Fruit fly (Drosophila melanogaster) whole organism, embryonic: Measurements from ENCODE around the gene CG2747.

ENCODE experiments used
- Ada2b ChIP-seq: fragments of 200-800 bp; sonication (Bioruptor generic); IDR thresholded peaks from 2 replicates; pipeline ENCODE4 v1.3.6; 2022; ENCODE audit warnings: missing biosample characterization, missing genetic modification characterization
- CG10321 ChIP-seq: fragments of 200-800 bp; sonication (Bioruptor generic); IDR thresholded peaks from 2 replicates; pipeline ENCODE4 v1.3.6; 2022; ENCODE audit warnings: missing biosample characterization, missing genetic modification characterization
- CG10462 ChIP-seq: fragments of 200-800 bp; sonication (Bioruptor generic); optimal IDR thresholded peaks from 2 replicates; lab custom pipeline; 2016; ENCODE audit warnings: missing biosample characterization, missing genetic modification characterization
- CG10565 ChIP-seq: fragments of 200-800 bp; sonication (Bioruptor generic); optimal IDR thresholded peaks from 3 replicates; lab custom pipeline; 2016; ENCODE audit warnings: missing biosample characterization, mild to moderate bottlenecking, missing genetic modification characterization
- CG11085 ChIP-seq: fragments of 200-800 bp; sonication (Bioruptor generic); IDR thresholded peaks from 2 replicates; pipeline ENCODE4 v1.3.6; 2022; ENCODE audit warnings: missing biosample characterization, missing genetic modification characterization
- CG11247 ChIP-seq: fragments of 200-800 bp; sonication (Bioruptor generic); IDR thresholded peaks from 2 replicates; pipeline ENCODE4 v1.3.6; 2022; ENCODE audit warnings: missing biosample characterization, missing genetic modification characterization
- CG12219 ChIP-seq: fragments of 200-800 bp; sonication (Bioruptor generic); optimal IDR thresholded peaks from 3 replicates; lab custom pipeline; 2018; ENCODE audit warnings: missing biosample characterization, mild to moderate bottlenecking, missing genetic modification characterization
- CG12942 ChIP-seq: fragments of 200-800 bp; sonication (Bioruptor generic); optimal IDR thresholded peaks from 3 replicates; lab custom pipeline; 2016; ENCODE audit warnings: missing biosample characterization, missing genetic modification characterization
- CG13424 ChIP-seq: fragments of 200-800 bp; sonication (Bioruptor generic); optimal IDR thresholded peaks from 2 replicates; lab custom pipeline; 2019; ENCODE audit warnings: missing biosample characterization, mild to moderate bottlenecking, missing genetic modification characterization, moderate library complexity
- CG15073 ChIP-seq: fragments of 200-800 bp; sonication (Bioruptor generic); optimal IDR thresholded peaks from 2 replicates; lab custom pipeline; 2016; ENCODE audit warnings: missing biosample characterization, missing genetic modification characterization
- CG1602 ChIP-seq: fragments of 200-800 bp; sonication (Bioruptor generic); optimal IDR thresholded peaks from 3 replicates; lab custom pipeline; 2016; ENCODE audit warnings: missing biosample characterization, missing genetic modification characterization
- CG17612 ChIP-seq: fragments of 200-800 bp; sonication (Bioruptor generic); IDR thresholded peaks from 2 replicates; pipeline ENCODE4 v1.3.6; 2022; ENCODE audit warnings: missing biosample characterization, missing genetic modification characterization
- CG18476 ChIP-seq: fragments of 200-800 bp; sonication (Bioruptor generic); optimal IDR thresholded peaks from 2 replicates; lab custom pipeline; 2016; ENCODE audit warnings: missing biosample characterization, mild to moderate bottlenecking, missing genetic modification characterization
- CG30020 ChIP-seq: fragments of 200-800 bp; optimal IDR thresholded peaks from 2 replicates; lab custom pipeline; 2019; ENCODE audit warnings: missing biosample characterization, mild to moderate bottlenecking, missing genetic modification characterization, moderate library complexity
- CG3281 ChIP-seq: fragments of 200-800 bp; sonication (Bioruptor generic); optimal IDR thresholded peaks from 3 replicates; lab custom pipeline; 2017; ENCODE audit warnings: missing biosample characterization, mild to moderate bottlenecking, missing genetic modification characterization
- CG33213 ChIP-seq: fragments of 200-800 bp; sonication (Bioruptor generic); optimal IDR thresholded peaks from 3 replicates; lab custom pipeline; 2016; ENCODE audit warnings: missing biosample characterization, missing genetic modification characterization
- CG3407 ChIP-seq: fragments of 200-800 bp; sonication (Bioruptor generic); optimal IDR thresholded peaks from 2 replicates; lab custom pipeline; 2018; ENCODE audit warnings: missing biosample characterization, mild to moderate bottlenecking, missing genetic modification characterization
- CG6175 ChIP-seq: fragments of 200-800 bp; sonication (Bioruptor generic); IDR thresholded peaks from 3 replicates; pipeline ENCODE4 v1.3.6; 2022; ENCODE audit warnings: missing biosample characterization, missing genetic modification characterization
- CG6791 ChIP-seq: fragments of 200-800 bp; sonication (Bioruptor generic); IDR thresholded peaks from 3 replicates; pipeline ENCODE4 v1.3.6; 2022; ENCODE audit warnings: missing biosample characterization, missing genetic modification characterization; ENCODE audit not compliant: partially characterized antibody
- CG8290 ChIP-seq, 3 experiments: fragments of 200-800 bp; sonication (Bioruptor generic); optimal IDR thresholded peaks; 2 replicates each; lab custom pipeline; 2016 to 2019; ENCODE audit warnings: missing biosample characterization in 3 of 3, missing genetic modification characterization in 3 of 3, mild to moderate bottlenecking in 2 of 3, moderate library complexity in 1 of 3
- D19A ChIP-seq: fragments of 200-800 bp; optimal IDR thresholded peaks from 3 replicates; lab custom pipeline; 2019; ENCODE audit warnings: missing biosample characterization, mild to moderate bottlenecking, missing genetic modification characterization, moderate library complexity
- GATAe ChIP-seq: fragments of 200-800 bp; sonication (Bioruptor generic); conservative IDR thresholded peaks from 2 replicates; pipeline ENCODE4 v1.3.6; 2022; ENCODE audit warnings: missing biosample characterization, missing genetic modification characterization
- H2.0 ChIP-seq: fragments of 200-800 bp; sonication (Bioruptor generic); IDR thresholded peaks from 2 replicates; pipeline ENCODE4 v1.3.6; 2022; ENCODE audit warnings: missing biosample characterization, missing genetic modification characterization
- HLH4C ChIP-seq: fragments of 200-800 bp; sonication (Bioruptor generic); IDR thresholded peaks from 3 replicates; pipeline ENCODE4 v1.3.6; 2022; ENCODE audit warnings: missing biosample characterization, missing genetic modification characterization; ENCODE audit not compliant: partially characterized antibody
- HmgZ ChIP-seq: fragments of 200-800 bp; sonication (Bioruptor generic); optimal IDR thresholded peaks from 2 replicates; lab custom pipeline; 2018; ENCODE audit warnings: missing biosample characterization, mild to moderate bottlenecking, missing genetic modification characterization
- Hmr ChIP-seq: fragments of 200-800 bp; sonication (Bioruptor generic); optimal IDR thresholded peaks from 3 replicates; lab custom pipeline; 2017; ENCODE audit warnings: mild to moderate bottlenecking, missing biosample characterization, missing genetic modification reagents, missing genetic modification characterization
- Nf-YA ChIP-seq: fragments of 200-800 bp; sonication (Bioruptor generic); IDR thresholded peaks from 2 replicates; pipeline ENCODE4 v1.3.6; 2022; ENCODE audit warnings: missing biosample characterization, missing genetic modification characterization
- Rfx ChIP-seq: fragments of 200-800 bp; sonication (Bioruptor generic); IDR thresholded peaks from 2 replicates; pipeline ENCODE4 v1.3.6; 2022; ENCODE audit warnings: missing biosample characterization, missing genetic modification characterization
- Sox102F ChIP-seq: fragments of 200-800 bp; sonication (Bioruptor generic); optimal IDR thresholded peaks from 2 replicates; lab custom pipeline; 2018; ENCODE audit warnings: missing biosample characterization, mild to moderate bottlenecking, missing genetic modification characterization, moderate library complexity
- ato ChIP-seq: fragments of 200-800 bp; sonication (Bioruptor generic); IDR thresholded peaks from 2 replicates; pipeline ENCODE4 v1.3.6; 2022; ENCODE audit warnings: missing biosample characterization, missing genetic modification characterization; ENCODE audit not compliant: partially characterized antibody
- dm ChIP-seq: fragments of 200-800 bp; sonication (Bioruptor generic); optimal IDR thresholded peaks from 3 replicates; lab custom pipeline; 2016; ENCODE audit warnings: missing biosample characterization, missing genetic modification characterization
- en ChIP-seq: fragments of 200-800 bp; sonication (Bioruptor generic); optimal IDR thresholded peaks from 2 replicates; lab custom pipeline; 2016; ENCODE audit warnings: missing biosample characterization, missing genetic modification characterization
- exex ChIP-seq: fragments of 200-800 bp; sonication (Bioruptor generic); optimal IDR thresholded peaks from 4 replicates; lab custom pipeline; 2018; ENCODE audit warnings: missing biosample characterization, mild to moderate bottlenecking, missing genetic modification characterization, moderate library complexity
- gcm ChIP-seq: fragments of 200-800 bp; sonication (Bioruptor generic); optimal IDR thresholded peaks from 2 replicates; lab custom pipeline; 2019; ENCODE audit warnings: missing biosample characterization, mild to moderate bottlenecking, missing genetic modification characterization, moderate library complexity
- gem ChIP-seq: fragments of 200-800 bp; sonication (Bioruptor generic); optimal IDR thresholded peaks from 2 replicates; lab custom pipeline; 2019; ENCODE audit warnings: missing biosample characterization, mild to moderate bottlenecking, missing genetic modification characterization, moderate library complexity
- gsb ChIP-seq: fragments of 200-800 bp; sonication (Bioruptor generic); IDR thresholded peaks from 2 replicates; pipeline ENCODE4 v1.3.6; 2022; ENCODE audit warnings: missing biosample characterization, missing genetic modification characterization
- inv ChIP-seq: fragments of 200-800 bp; sonication (Bioruptor generic); IDR thresholded peaks from 2 replicates; pipeline ENCODE4 v1.3.6; 2022; ENCODE audit warnings: missing biosample characterization, missing genetic modification characterization; ENCODE audit not compliant: partially characterized antibody
- jigr1 ChIP-seq: fragments of 200-800 bp; sonication (Bioruptor generic); IDR thresholded peaks from 3 replicates; pipeline ENCODE4 v1.3.6; 2022; ENCODE audit warnings: missing biosample characterization, missing genetic modification characterization
- ken ChIP-seq: fragments of 200-800 bp; sonication (Bioruptor generic); IDR thresholded peaks from 3 replicates; pipeline ENCODE4 v1.3.6; 2022; ENCODE audit warnings: missing biosample characterization, missing genetic modification characterization
- lmd ChIP-seq: fragments of 200-800 bp; sonication (Bioruptor generic); IDR thresholded peaks from 2 replicates; pipeline ENCODE4 v1.3.6; 2022; ENCODE audit warnings: missing biosample characterization, missing genetic modification characterization
- pum ChIP-seq: fragments of 200-800 bp; sonication (Bioruptor generic); optimal IDR thresholded peaks from 2 replicates; lab custom pipeline; 2016; ENCODE audit warnings: missing biosample characterization, missing genetic modification characterization
- pzg ChIP-seq: fragments of 200-800 bp; sonication (Bioruptor generic); optimal IDR thresholded peaks from 3 replicates; lab custom pipeline; 2018; ENCODE audit warnings: missing biosample characterization, mild to moderate bottlenecking, missing genetic modification characterization, moderate library complexity
- scrt ChIP-seq: fragments of 200-800 bp; sonication (Bioruptor generic); optimal IDR thresholded peaks from 2 replicates; lab custom pipeline; 2018; ENCODE audit warnings: missing biosample characterization, mild to moderate bottlenecking, missing genetic modification characterization, moderate library complexity
- sim ChIP-seq: fragments of 200-800 bp; sonication (Bioruptor generic); IDR thresholded peaks from 2 replicates; pipeline ENCODE4 v1.3.6; 2022; ENCODE audit warnings: missing biosample characterization, missing genetic modification characterization
- sr ChIP-seq: fragments of 200-800 bp; sonication (Bioruptor generic); IDR thresholded peaks from 3 replicates; pipeline ENCODE4 v1.3.6; 2022; ENCODE audit warnings: missing biosample characterization, missing genetic modification characterization
- tin ChIP-seq: fragments of 200-800 bp; sonication (Bioruptor generic); optimal IDR thresholded peaks from 3 replicates; lab custom pipeline; 2016; ENCODE audit warnings: missing biosample characterization, missing genetic modification characterization
- vfl ChIP-seq: fragments of 200-800 bp; sonication (Bioruptor generic); optimal IDR thresholded peaks from 2 replicates; lab custom pipeline; 2016; ENCODE audit warnings: missing biosample characterization, missing genetic modification characterization
- vnd ChIP-seq: fragments of 200-800 bp; sonication (Bioruptor generic); IDR thresholded peaks from 3 replicates; pipeline ENCODE4 v1.3.6; 2022; ENCODE audit warnings: missing biosample characterization, missing genetic modification characterization; ENCODE audit not compliant: partially characterized antibody

Gene CG2747

DNA sequence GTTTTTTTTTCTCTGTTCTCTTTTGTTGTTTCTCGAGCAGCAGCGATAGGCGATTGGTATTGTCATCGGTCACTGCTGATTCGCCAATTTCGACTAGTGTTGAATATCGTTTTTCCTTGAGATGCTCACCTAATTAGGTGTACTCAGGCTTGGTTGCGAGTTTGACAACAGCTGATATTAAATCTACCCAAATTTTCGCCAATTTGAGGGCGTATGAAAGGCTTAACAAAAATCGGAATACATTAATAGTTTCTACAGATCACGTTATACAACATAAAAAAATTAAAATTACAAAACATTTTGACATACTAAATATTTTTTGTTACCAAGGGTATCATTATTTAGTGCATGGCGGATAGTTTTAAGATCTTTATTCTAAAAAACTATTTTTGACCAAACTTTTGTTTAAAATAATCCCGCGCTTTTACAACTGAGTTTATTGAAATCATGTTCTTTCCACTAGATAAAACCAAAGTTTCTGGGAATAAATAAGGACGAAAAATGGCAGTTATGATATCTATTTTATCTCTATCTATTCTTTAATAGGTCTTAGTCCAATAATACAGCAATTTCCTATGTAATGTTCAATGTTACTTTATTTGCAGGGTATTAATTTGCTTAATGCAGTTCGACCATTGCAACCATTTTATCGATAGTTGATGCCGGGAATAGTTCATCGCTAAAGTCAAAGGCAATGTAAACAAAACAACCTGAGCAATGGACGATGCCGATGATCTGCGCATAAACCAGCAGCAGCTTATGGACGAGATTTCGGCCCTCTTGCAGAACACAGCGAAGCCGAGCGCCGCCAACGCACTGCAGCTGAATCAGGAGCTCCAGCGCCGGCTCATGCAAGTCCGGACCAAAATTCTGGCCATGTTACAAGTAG lies 17.2 kb downstream of the CG2747 start, which contains the start of the genes CG10435 and Pbp95 (continued):
- TF ChIP-seq CG3407 (GFP tag; lab: Kevin White, UChicago) (no peak), CG11247 (GFP tag; lab: Robert Waterston, UW) (peak; percentile 51; the same call in 1 of the 2 replicates), CG17612 (no peak), Ada2b (GFP tag; lab: Robert Waterston, UW) (peak; percentile 35; the same call in 1 of the 2 replicates), pum (GFP tag; lab: Kevin White, UChicago) (peak; percentile 29), Hmr (GFP tag; lab: Kevin White, UChicago) (peak; percentile 27), CG33213 (GFP tag; lab: Kevin White, UChicago) (peak; percentile 31), exex (no peak), sim (no peak), CG12942 (GFP tag; lab: Kevin White, UChicago) (peak; percentile 41), CG6175 (GFP tag; lab: Robert Waterston, UW) (0 out of 3 replicates have a peak, but pooled peaks have one; percentile 49), Rfx (GFP tag; lab: Robert Waterston, UW) (peak; percentile 81), gem (tag; lab: Kevin White, UChicago) (no peak), GATAe (GFP tag; lab: Robert Waterston, UW) (no peak), pzg (GFP tag; lab: Kevin White, UChicago) (peak; percentile 62), CG3281 (GFP tag; lab: Kevin White, UChicago) (peak; percentile 49), vfl (GFP tag; lab: Kevin White, UChicago) (peak; percentile 67), ken (0 out of 3 replicates have a peak, but pooled peaks have one; percentile 34), ato (GFP tag; lab: Robert Waterston, UW) (peak; percentile 53; the same call in 1 of the 2 replicates), CG1602 (GFP tag; lab: Kevin White, UChicago) (peak; percentile 5), CG11085 (peak; percentile 56), CG10321 (GFP tag; lab: Robert Waterston, UW) (no peak), Nf-YA (GFP tag; lab: Robert Waterston, UW) (peak; percentile 47; the same call in 1 of the 2 replicates), CG13424 (tag; lab: Kevin White, UChicago) (peak; percentile 25), gcm (GFP tag; lab: Kevin White, UChicago) (no peak), sr (GFP tag; lab: Robert Waterston, UW) (0 out of 3 replicates have a peak, but pooled peaks have one; percentile 19), CG30020 (tag; lab: Kevin White, UChicago) (peak; percentile 50), CG10565 (GFP tag; lab: Kevin White, UChicago) (no peak), vnd (GFP tag; lab: Robert Waterston, UW) (peak; percentile 55; the same call in 2 of the 3 replicates), scrt (GFP tag; lab: Kevin White, UChicago) (no peak), CG12219 (GFP tag; lab: Kevin White, UChicago) (no peak), CG10462 (no peak), CG18476 (GFP tag; lab: Kevin White, UChicago) (peak; percentile 39), gsb (GFP tag; lab: Robert Waterston, UW) (0 out of 2 replicates have a peak, but pooled peaks have one; percentile 20), H2.0 (peak; percentile 58; the same call in 1 of the 2 replicates), HmgZ (tag; lab: Kevin White, UChicago) (peak; percentile 54), dm (GFP tag; lab: Kevin White, UChicago) (peak; percentile 28), jigr1 (GFP tag; lab: Robert Waterston, UW) (no peak), tin (GFP tag; lab: Kevin White, UChicago) (peak; percentile 45), en (GFP tag; lab: Kevin White, UChicago) (no peak), CG8290 (GFP tag; optimal IDR thresholded peaks at IDR 0.05; lab: Kevin White, UChicago) (no peak), CG8290 (tag; optimal IDR thresholded peaks at IDR 0.05; lab: Kevin White, UChicago) (no peak), HLH4C (GFP tag; lab: Robert Waterston, UW) (peak; percentile 59), lmd (GFP tag; lab: Robert Waterston, UW) (peak; percentile 38; the same call in 1 of the 2 replicates), CG6791 (GFP tag; lab: Robert Waterston, UW) (peak; percentile 72), inv (peak; percentile 57), D19A (tag; lab: Kevin White, UChicago) (peak; percentile 88), Sox102F (GFP tag; lab: Kevin White, UChicago) (no peak), CG15073 (GFP tag; lab: Kevin White, UChicago) (no peak)
